Worm (Caenorhabditis elegans) whole organism, late embryonic: Measurements from ENCODE around the gene nhr-176.

ENCODE experiments used
- C38D4.7 ChIP-seq: fragments of 200-800 bp; sonication (Bioruptor generic); optimal IDR thresholded peaks from 2 replicates; lab custom pipeline; 2018; ENCODE audit warnings: mild to moderate bottlenecking, missing genetic modification characterization, moderate library complexity, missing compliant biosample characterization
- ama-1 ChIP-seq: fragments of 150-350 bp; optimal IDR thresholded peaks from 2 replicates; lab custom pipeline; 2014
- ceh-48 ChIP-seq: sonication (generic microtip); optimal IDR thresholded peaks from 2 replicates; lab custom pipeline; 2016; ENCODE audit warnings: missing genetic modification characterization, inconsistent platforms, missing compliant biosample characterization
- gmeb-2 ChIP-seq: sonication (generic microtip); optimal IDR thresholded peaks from 2 replicates; lab custom pipeline; 2016; ENCODE audit warnings: missing genetic modification characterization, inconsistent platforms, missing compliant biosample characterization
- hlh-15 ChIP-seq: sonication (generic microtip); optimal IDR thresholded peaks from 2 replicates; lab custom pipeline; 2016; ENCODE audit warnings: missing genetic modification characterization, missing compliant biosample characterization
- lim-6 ChIP-seq: sonication (generic microtip); optimal IDR thresholded peaks from 2 replicates; lab custom pipeline; 2016; ENCODE audit warnings: missing genetic modification characterization, missing compliant biosample characterization
- nhr-11 ChIP-seq: fragments of 150-350 bp; optimal IDR thresholded peaks from 2 replicates; lab custom pipeline; 2014; ENCODE audit warnings: missing biosample characterization, missing genetic modification characterization
- pag-3 ChIP-seq: sonication (generic microtip); optimal IDR thresholded peaks from 2 replicates; lab custom pipeline; 2016; ENCODE audit warnings: missing compliant biosample characterization, missing genetic modification characterization, borderline replicate concordance
- pqm-1 ChIP-seq: sonication (generic microtip); optimal IDR thresholded peaks from 2 replicates; lab custom pipeline; 2016; ENCODE audit warnings: missing genetic modification characterization, missing compliant biosample characterization

DNA sequence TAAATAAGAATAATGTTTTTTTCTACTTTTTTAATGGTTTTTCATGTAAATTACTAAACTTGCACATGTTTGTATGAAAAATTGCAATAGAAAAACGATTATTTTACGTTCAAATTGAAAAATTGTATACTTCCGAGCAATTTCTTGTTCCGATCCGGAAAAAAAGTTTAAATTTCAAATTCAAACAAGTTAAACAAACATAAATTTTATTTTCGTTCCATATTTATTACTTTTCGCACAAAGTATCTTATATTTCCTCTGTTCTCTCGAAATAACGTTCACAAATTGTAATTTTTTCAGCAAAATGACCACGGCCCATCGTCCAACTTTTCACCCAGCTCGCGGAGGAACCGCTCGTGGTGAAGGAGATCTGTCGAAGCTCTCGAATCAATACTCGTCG lies 48.1 kb upstream of the nhr-176 start, which contains the start of gene cwc-15:
- no peak for TF ChIP-seq gmeb-2 (tag; lab: Kevin White, UChicago)
- no peak for TF ChIP-seq lim-6 (tag; lab: Kevin White, UChicago)
- TF ChIP-seq nhr-11 (tag; lab: Kevin White, UChicago): no peak
- no peak for TF ChIP-seq C38D4.7 (GFP tag; lab: Kevin White, UChicago)
- TF ChIP-seq ceh-48 (tag; lab: Kevin White, UChicago): no peak
- no peak for TF ChIP-seq pqm-1 (tag; lab: Kevin White, UChicago)
- TF ChIP-seq ama-1: no peak
- no peak for TF ChIP-seq pag-3 (tag; lab: Kevin White, UChicago)
- no peak for TF ChIP-seq hlh-15
